Fruit fly (Drosophila melanogaster): ENCODE measurements around the gene Itgbn.

The Itgbn gene

dm6 chr2L:21051873-21052736, 728 bp upstream of the Itgbn start, which contains the start of gene CG42238 (continued):
- TF ChIP-seq hbn (GFP tag; IDR thresholded peaks at IDR 0.05; ENCODE audit: partially characterized antibody): 0 out of 2 replicates have a peak, but pooled peaks have one; percentile 31
- TF ChIP-seq unpg (GFP tag; optimal IDR thresholded peaks at IDR 0.05): no peak
- TF ChIP-seq pita (GFP tag; optimal IDR thresholded peaks at IDR 0.05): no peak
- no peak for TF ChIP-seq CG7928 (GFP tag; optimal IDR thresholded peaks at IDR 0.05)
- TF ChIP-seq sc (optimal IDR thresholded peaks at IDR 0.05): no peak
- TF ChIP-seq sc (GFP tag; optimal IDR thresholded peaks at IDR 0.05): no peak
- TF ChIP-seq pho (GFP tag; optimal IDR thresholded peaks at IDR 0.05): no peak
- no peak for TF ChIP-seq CG8765 (GFP tag; IDR thresholded peaks at IDR 0.05)
- TF ChIP-seq CG12744 (GFP tag; optimal IDR thresholded peaks at IDR 0.05): no peak
- peak; percentile 72 for TF ChIP-seq pzg (GFP tag; optimal IDR thresholded peaks at IDR 0.05)
- no peak for TF ChIP-seq maf-S (GFP tag; optimal IDR thresholded peaks at IDR 0.05)
- no peak for TF ChIP-seq en (GFP tag; optimal IDR thresholded peaks at IDR 0.05)
- no peak for TF ChIP-seq Spps (tag; optimal IDR thresholded peaks at IDR 0.05)
- TF ChIP-seq Aef1 (GFP tag; IDR thresholded peaks at IDR 0.05): no peak; the same call in 2 of the 3 replicates
- no peak for TF ChIP-seq Asciz (GFP tag; optimal IDR thresholded peaks at IDR 0.05)
- TF ChIP-seq crol (GFP tag; IDR thresholded peaks at IDR 0.05): peak; percentile 52
- TF ChIP-seq HLH3B (GFP tag; IDR thresholded peaks at IDR 0.05): no peak
- TF ChIP-seq CG11085 (GFP tag; IDR thresholded peaks at IDR 0.05): no peak
- TF ChIP-seq Scr (GFP tag; IDR thresholded peaks at IDR 0.05; ENCODE audit: partially characterized antibody): peak; percentile 32; the same call in 1 of the 2 replicates
- TF ChIP-seq gcm (GFP tag; optimal IDR thresholded peaks at IDR 0.05): no peak
- no peak for TF ChIP-seq CG13775 (GFP tag; optimal IDR thresholded peaks at IDR 0.05)
- no peak for TF ChIP-seq CG9437 (GFP tag; optimal IDR thresholded peaks at IDR 0.05)
- TF ChIP-seq Opbp (GFP tag; IDR thresholded peaks at IDR 0.05; ENCODE audit: partially characterized antibody): peak; percentile 57; the same call in 1 of the 3 replicates
- TF ChIP-seq CG11695 (GFP tag; IDR thresholded peaks at IDR 0.05): no peak
- TF ChIP-seq hb (GFP tag; IDR thresholded peaks at IDR 0.05; ENCODE audit: partially characterized antibody): no peak
- TF ChIP-seq CG18011 (GFP tag; optimal IDR thresholded peaks at IDR 0.05): peak; percentile 96
- TF ChIP-seq Xbp1 (GFP tag; optimal IDR thresholded peaks at IDR 0.05): no peak
- TF ChIP-seq Mad (GFP tag; optimal IDR thresholded peaks at IDR 0.05): no peak
- TF ChIP-seq CG1603 (tag; optimal IDR thresholded peaks at IDR 0.05): peak; percentile 64
- no peak for TF ChIP-seq CG18764 (GFP tag; optimal IDR thresholded peaks at IDR 0.05)
- TF ChIP-seq CG12236 (GFP tag; optimal IDR thresholded peaks at IDR 0.05): no peak
- TF ChIP-seq CG18476 (GFP tag; optimal IDR thresholded peaks at IDR 0.05): no peak
- no peak for TF ChIP-seq CG2712 (tag; optimal IDR thresholded peaks at IDR 0.05)
- TF ChIP-seq slp2 (GFP tag; optimal IDR thresholded peaks at IDR 0.05): no peak
- no peak for TF ChIP-seq Hey (tag; optimal IDR thresholded peaks at IDR 0.05)
- peak; percentile 11 for TF ChIP-seq mam (GFP tag; optimal IDR thresholded peaks at IDR 0.05)
- TF ChIP-seq Ptx1 (GFP tag; IDR thresholded peaks at IDR 0.05): 0 out of 2 replicates have a peak, but pooled peaks have one; percentile 12
- no peak for TF ChIP-seq CG10654 (GFP tag; optimal IDR thresholded peaks at IDR 0.05)
- no peak for TF ChIP-seq CG15601 (tag; optimal IDR thresholded peaks at IDR 0.05)
- TF ChIP-seq CG10267 (tag; optimal IDR thresholded peaks at IDR 0.05): no peak
- TF ChIP-seq jing (GFP tag; optimal IDR thresholded peaks at IDR 0.05): no peak
- no peak for TF ChIP-seq NfI (GFP tag; optimal IDR thresholded peaks at IDR 0.05)
- no peak for TF ChIP-seq Six4 (GFP tag; optimal IDR thresholded peaks at IDR 0.05)
- TF ChIP-seq CG10959 (GFP tag; IDR thresholded peaks at IDR 0.05): no peak
- no peak for TF ChIP-seq Bdp1 (GFP tag; optimal IDR thresholded peaks at IDR 0.05)
- no peak for TF ChIP-seq D19B (GFP tag; optimal IDR thresholded peaks at IDR 0.05)
- no peak for TF ChIP-seq CG7372 (GFP tag; IDR thresholded peaks at IDR 0.05)
- TF ChIP-seq CG30403 (GFP tag; optimal IDR thresholded peaks at IDR 0.05): no peak
- TF ChIP-seq Hr3 (GFP tag; optimal IDR thresholded peaks at IDR 0.05): no peak

All from whole organism, embryonic.